Worm (Caenorhabditis elegans): Measurements from ENCODE around the gene F53F8.7.

Gene F53F8.7

DNA sequence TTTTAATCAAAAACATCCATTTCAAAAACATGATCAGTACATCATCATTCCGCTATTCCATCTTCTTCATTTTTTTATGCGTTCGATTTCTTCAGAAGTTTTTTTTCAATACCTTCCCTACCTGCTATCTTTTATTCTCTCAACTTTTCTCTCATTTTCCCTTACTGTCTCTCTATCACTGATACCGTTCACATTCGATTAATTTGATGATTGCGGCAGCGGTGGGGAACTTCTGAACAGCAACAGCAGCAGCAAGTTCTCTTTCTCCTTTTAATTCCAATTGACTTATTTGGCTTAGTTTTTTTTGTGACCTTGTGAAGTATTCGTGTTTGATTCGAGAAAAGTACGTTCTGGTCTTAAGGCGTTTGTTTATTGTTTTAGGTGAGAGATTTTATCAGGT is 49.3 kb downstream of the F53F8.7 start:
- no peak for TF ChIP-seq elt-1 (tag; optimal IDR thresholded peaks at IDR 0.05)
- TF ChIP-seq gmeb-1 (tag; optimal IDR thresholded peaks at IDR 0.05), result no peak
- TF ChIP-seq peb-1 (tag; optimal IDR thresholded peaks at IDR 0.05), result no peak
- no peak for TF ChIP-seq ceh-82 (tag; optimal IDR thresholded peaks at IDR 0.05)
- TF ChIP-seq nhr-129 (tag; optimal IDR thresholded peaks at IDR 0.05), result no peak
- no peak for TF ChIP-seq C34F6.9 (tag; optimal IDR thresholded peaks at IDR 0.05)
- no peak for TF ChIP-seq mab-5 (tag; optimal IDR thresholded peaks at IDR 0.05)

DNA sequence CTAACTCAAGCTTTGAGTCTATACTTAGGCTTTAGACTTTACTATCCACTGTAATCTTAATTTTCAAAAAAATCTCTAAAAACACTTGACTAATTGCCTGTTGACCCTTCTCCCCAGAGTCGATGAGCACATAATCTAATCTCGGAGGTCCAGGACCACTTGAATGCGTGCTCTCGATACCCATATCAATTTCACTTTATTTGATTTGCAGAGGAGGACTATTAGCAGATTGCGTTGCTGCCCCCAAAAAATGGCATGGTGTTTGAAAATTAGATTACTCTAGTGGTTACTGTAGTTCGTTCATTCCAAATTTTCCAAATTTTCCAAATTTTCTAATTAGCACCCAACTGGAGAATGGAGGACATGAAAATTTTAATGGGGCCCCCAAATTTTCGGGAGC is 52.7 kb downstream of the F53F8.7 start:
- TF ChIP-seq ceh-16 (tag; optimal IDR thresholded peaks at IDR 0.05) (no peak), crh-2 (tag; optimal IDR thresholded peaks at IDR 0.05) (no peak), lsy-2 (tag; optimal IDR thresholded peaks at IDR 0.05) (no peak), ama-1 (optimal IDR thresholded peaks at IDR 0.05) (no peak), skn-1 (tag; optimal IDR thresholded peaks at IDR 0.05) (no peak), mdl-1 (tag; optimal IDR thresholded peaks at IDR 0.05) (no peak), ZK546.5 (tag; optimal IDR thresholded peaks at IDR 0.05) (no peak), nhr-12 (tag; optimal IDR thresholded peaks at IDR 0.05) (no peak)
